Worm (Caenorhabditis elegans) whole organism, L1 larva: ENCODE measurements around the gene srlf-3.

Experiments used
- C16A3.4 ChIP-seq: fragments of 150-350 bp; optimal IDR thresholded peaks from 2 replicates; lab custom pipeline; 2014; ENCODE audit warnings: missing biosample characterization, missing genetic modification characterization
- F16B12.6 ChIP-seq: fragments of 150-350 bp; optimal IDR thresholded peaks from 2 replicates; lab custom pipeline; 2014; ENCODE audit warnings: missing biosample characterization, missing genetic modification characterization
- alr-1 ChIP-seq: fragments of 200-800 bp; sonication (Bioruptor generic); optimal IDR thresholded peaks from 2 replicates; lab custom pipeline; 2018; ENCODE audit warnings: borderline replicate concordance, mild to moderate bottlenecking, missing genetic modification characterization, missing compliant biosample characterization
- blmp-1 ChIP-seq: fragments of 150-350 bp; optimal IDR thresholded peaks from 2 replicates; lab custom pipeline; 2014; ENCODE audit warnings: missing biosample characterization, missing genetic modification characterization
- ceh-82 ChIP-seq, 3 experiments: fragments of 150-350 bp in 1 of 3; sonication (generic microtip) in 2 of 3; optimal IDR thresholded peaks; 2 replicates each; lab custom pipeline; 2014 to 2017; ENCODE audit warnings: missing biosample characterization in 3 of 3, missing genetic modification characterization in 3 of 3
- ceh-90 ChIP-seq: sonication (generic microtip); optimal IDR thresholded peaks from 2 replicates; lab custom pipeline; 2016; ENCODE audit warnings: missing genetic modification characterization, missing compliant biosample characterization
- ces-1 ChIP-seq: fragments of 150-350 bp; optimal IDR thresholded peaks from 2 replicates; lab custom pipeline; 2014; ENCODE audit warnings: missing biosample characterization, missing genetic modification reagents, missing genetic modification characterization
- dpl-1 ChIP-seq, 3 experiments: fragments of 150-350 bp in 2 of 3; sonication (generic microtip) in 1 of 3; optimal IDR thresholded peaks; 2 replicates each; lab custom pipeline; 2014 to 2017; ENCODE audit warnings: missing biosample characterization in 3 of 3, missing genetic modification characterization in 3 of 3, missing genetic modification reagents in 3 of 3
- dsc-1 ChIP-seq: sonication (generic microtip); optimal IDR thresholded peaks from 2 replicates; lab custom pipeline; 2016; ENCODE audit warnings: mild to moderate bottlenecking, missing genetic modification characterization, missing compliant biosample characterization
- efl-1 ChIP-seq, 4 experiments: fragments of 150-350 bp; optimal IDR thresholded peaks in 3 of 4; peaks in 1 of 4; 1 replicate in 1 of 4; 2 replicates in 3 of 4; lab custom pipeline; 2014; ENCODE audit warnings: missing biosample characterization in 2 of 4, missing genetic modification characterization in 2 of 4, missing genetic modification reagents in 2 of 4
- efl-3 ChIP-seq: fragments of 200-800 bp; sonication (Bioruptor generic); optimal IDR thresholded peaks from 2 replicates; lab custom pipeline; 2018; ENCODE audit warnings: mild to moderate bottlenecking, missing genetic modification characterization, missing compliant biosample characterization
- elt-2 ChIP-seq: sonication (generic microtip); optimal IDR thresholded peaks from 2 replicates; lab custom pipeline; 2016; ENCODE audit warnings: missing genetic modification characterization, mild to moderate bottlenecking, inconsistent platforms, missing compliant biosample characterization, missing genetic modification reagents
- elt-3 ChIP-seq, 6 experiments: fragments of 150-350 bp in 1 of 6; sonication (generic microtip); optimal IDR thresholded peaks; 2 replicates each; lab custom pipeline; 2017 to 2018; ENCODE audit warnings: missing biosample characterization in 6 of 6, missing genetic modification characterization in 6 of 6, inconsistent platforms in 1 of 6
- ets-5 ChIP-seq: fragments of 200-800 bp; sonication (Bioruptor generic); IDR thresholded peaks from 2 replicates; pipeline ENCODE4 v1.3.6; 2022; ENCODE audit warnings: missing genetic modification characterization, missing compliant biosample characterization
- fkh-4 ChIP-seq: sonication (generic microtip); optimal IDR thresholded peaks from 2 replicates; lab custom pipeline; 2016; ENCODE audit warnings: missing compliant biosample characterization, missing genetic modification characterization, borderline replicate concordance
- fkh-8 ChIP-seq: sonication (generic microtip); optimal IDR thresholded peaks from 2 replicates; lab custom pipeline; 2016; ENCODE audit warnings: mild to moderate bottlenecking, missing genetic modification characterization, missing compliant biosample characterization
- fos-1 ChIP-seq: fragments of 150-350 bp; optimal IDR thresholded peaks from 2 replicates; lab custom pipeline; 2014; ENCODE audit warnings: missing biosample characterization, missing genetic modification characterization
- grh-1 ChIP-seq: fragments of 200-800 bp; sonication (Bioruptor generic); IDR thresholded peaks from 2 replicates; pipeline ENCODE4 v1.3.6; 2022; ENCODE audit warnings: missing genetic modification reagents, missing genetic modification characterization, missing compliant biosample characterization
- hpl-2 ChIP-seq: fragments of 150-350 bp; optimal IDR thresholded peaks from 2 replicates; lab custom pipeline; 2014; ENCODE audit warnings: missing biosample characterization, missing genetic modification reagents, missing genetic modification characterization
- jun-1 ChIP-seq: fragments of 150-350 bp; optimal IDR thresholded peaks from 2 replicates; lab custom pipeline; 2014; ENCODE audit warnings: missing biosample characterization, missing genetic modification reagents, missing genetic modification characterization
- lin-14 ChIP-seq: fragments of 200-800 bp; sonication (Bioruptor generic); optimal IDR thresholded peaks from 2 replicates; lab custom pipeline; 2018; ENCODE audit warnings: mild to moderate bottlenecking, missing genetic modification characterization, moderate library complexity, missing compliant biosample characterization
- lin-35 ChIP-seq, 2 experiments: fragments of 150-350 bp; optimal IDR thresholded peaks; 2 replicates each; lab custom pipeline; 2014; ENCODE audit warnings: missing biosample characterization in 2 of 2, missing genetic modification characterization in 2 of 2, missing genetic modification reagents in 2 of 2
- lin-39 ChIP-seq: fragments of 150-350 bp; optimal IDR thresholded peaks from 2 replicates; lab custom pipeline; 2014; ENCODE audit warnings: missing biosample characterization, missing genetic modification reagents, missing genetic modification characterization
- lir-3 ChIP-seq: sonication (generic microtip); optimal IDR thresholded peaks from 2 replicates; lab custom pipeline; 2016; ENCODE audit warnings: mild to moderate bottlenecking, missing genetic modification characterization, moderate library complexity, missing compliant biosample characterization; ENCODE audit not compliant: poor library complexity
- mab-9 ChIP-seq: fragments of 200-800 bp; sonication (Bioruptor generic); IDR thresholded peaks from 2 replicates; pipeline ENCODE4 v1.3.6; 2022; ENCODE audit warnings: missing genetic modification reagents, missing genetic modification characterization, missing compliant biosample characterization
- mdl-1 ChIP-seq, 2 experiments: fragments of 150-350 bp; optimal IDR thresholded peaks; 2 replicates each; lab custom pipeline; 2014 to 2017; ENCODE audit warnings: missing biosample characterization in 2 of 2, missing genetic modification characterization in 2 of 2, inconsistent platforms in 1 of 2
- mef-2 ChIP-seq: fragments of 150-350 bp; optimal IDR thresholded peaks from 2 replicates; lab custom pipeline; 2014; ENCODE audit warnings: missing biosample characterization, missing genetic modification characterization
- mep-1 ChIP-seq: fragments of 150-350 bp; optimal IDR thresholded peaks from 2 replicates; lab custom pipeline; 2014; ENCODE audit warnings: missing biosample characterization, missing genetic modification characterization
- nhr-19 ChIP-seq: fragments of 200-800 bp; sonication (Bioruptor generic); conservative IDR thresholded peaks from 2 replicates; pipeline ENCODE4 v1.3.6; 2022; ENCODE audit warnings: missing genetic modification characterization, missing compliant biosample characterization
- nhr-20 ChIP-seq: sonication (generic microtip); optimal IDR thresholded peaks from 2 replicates; lab custom pipeline; 2016; ENCODE audit warnings: mild to moderate bottlenecking, missing genetic modification characterization, missing compliant biosample characterization
- nhr-47 ChIP-seq: sonication (generic microtip); optimal IDR thresholded peaks from 2 replicates; lab custom pipeline; 2016; ENCODE audit warnings: mild to moderate bottlenecking, missing genetic modification characterization, moderate library complexity, missing compliant biosample characterization
- nhr-71 ChIP-seq: sonication (generic microtip); optimal IDR thresholded peaks from 2 replicates; lab custom pipeline; 2016; ENCODE audit warnings: mild to moderate bottlenecking, missing genetic modification characterization, moderate library complexity, missing compliant biosample characterization
- nhr-76 ChIP-seq: sonication (generic microtip); optimal IDR thresholded peaks from 2 replicates; lab custom pipeline; 2017; ENCODE audit warnings: missing biosample characterization, missing genetic modification characterization
- nhr-85 ChIP-seq: sonication (generic microtip); peaks from one replicate; lab custom pipeline; 2016; ENCODE audit warnings: missing genetic modification characterization, inconsistent platforms, missing compliant biosample characterization
- nhr-90 ChIP-seq: sonication (generic microtip); optimal IDR thresholded peaks from 2 replicates; lab custom pipeline; 2016; ENCODE audit warnings: mild to moderate bottlenecking, missing genetic modification characterization, missing compliant biosample characterization; ENCODE audit not compliant: poor library complexity
- pax-3 ChIP-seq: fragments of 200-800 bp; sonication (Bioruptor generic); optimal IDR thresholded peaks from 2 replicates; lab custom pipeline; 2018; ENCODE audit warnings: mild to moderate bottlenecking, missing genetic modification characterization, moderate library complexity, missing compliant biosample characterization
- pqm-1 ChIP-seq: sonication (generic microtip); optimal IDR thresholded peaks from 3 replicates; lab custom pipeline; 2017; ENCODE audit warnings: missing biosample characterization, missing genetic modification characterization
- snu-23 ChIP-seq: sonication (generic microtip); optimal IDR thresholded peaks from 2 replicates; lab custom pipeline; 2016; ENCODE audit warnings: missing genetic modification characterization, missing compliant biosample characterization
- sox-4 ChIP-seq: sonication (generic microtip); optimal IDR thresholded peaks from 2 replicates; lab custom pipeline; 2016; ENCODE audit warnings: missing genetic modification characterization, missing compliant biosample characterization
- sptf-1 ChIP-seq: fragments of 150-350 bp; optimal IDR thresholded peaks from 2 replicates; lab custom pipeline; 2014; ENCODE audit warnings: missing biosample characterization, missing genetic modification characterization
- sup-37 ChIP-seq: fragments of 200-800 bp; sonication (Bioruptor generic); optimal IDR thresholded peaks from 2 replicates; lab custom pipeline; 2018; ENCODE audit warnings: mild to moderate bottlenecking, missing genetic modification characterization, missing compliant biosample characterization
- swsn-7 ChIP-seq: sonication (generic microtip); optimal IDR thresholded peaks from 2 replicates; lab custom pipeline; 2016; ENCODE audit warnings: missing genetic modification characterization, missing compliant biosample characterization
- unc-130 ChIP-seq: fragments of 150-350 bp; optimal IDR thresholded peaks from 2 replicates; lab custom pipeline; 2017; ENCODE audit warnings: missing biosample characterization, missing genetic modification characterization, inconsistent platforms
- unc-62 ChIP-seq: fragments of 150-350 bp; optimal IDR thresholded peaks from 2 replicates; lab custom pipeline; 2014; ENCODE audit warnings: missing biosample characterization, missing genetic modification reagents, missing genetic modification characterization
- unc-98 ChIP-seq: fragments of 200-800 bp; sonication (Bioruptor generic); IDR thresholded peaks from 2 replicates; pipeline ENCODE4 v1.3.6; 2022; ENCODE audit warnings: missing genetic modification characterization, missing compliant biosample characterization
- xbp-1 ChIP-seq: sonication (generic microtip); optimal IDR thresholded peaks from 2 replicates; lab custom pipeline; 2016; ENCODE audit warnings: missing genetic modification characterization, missing compliant biosample characterization
- ztf-4 ChIP-seq: fragments of 150-350 bp; optimal IDR thresholded peaks from 2 replicates; lab custom pipeline; 2014; ENCODE audit warnings: missing biosample characterization, missing genetic modification characterization

The srlf-3 gene

DNA sequence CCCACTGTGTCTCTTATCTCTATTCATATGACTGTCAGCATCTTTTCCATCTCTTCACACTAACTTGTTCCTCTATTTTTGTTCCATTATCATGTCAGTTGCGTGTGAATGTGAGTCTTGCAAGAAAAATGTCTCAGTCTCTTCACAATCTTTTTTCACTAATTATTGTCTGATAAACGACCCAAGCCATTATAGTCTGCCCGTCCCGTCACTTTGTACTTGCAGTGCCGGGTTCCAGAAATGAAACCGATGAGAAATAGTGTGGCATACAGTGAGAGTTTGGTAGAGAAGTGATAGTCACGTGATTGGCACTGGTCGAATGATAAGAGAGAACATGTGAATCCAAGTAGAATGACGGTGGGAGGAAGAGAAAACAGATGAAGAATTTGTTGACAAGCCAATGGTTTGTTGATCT, 40.3 kb downstream of the srlf-3 start (continued):
- TF ChIP-seq unc-130 (tag; lab: Kevin White, UChicago) = peak; percentile 83
- TF ChIP-seq unc-62 (GFP tag; lab: Kevin White, UChicago) = no peak
- TF ChIP-seq blmp-1 (tag; lab: Kevin White, UChicago) = peak; percentile 85
- TF ChIP-seq sox-4 = peak; percentile 6
- TF ChIP-seq ets-5 (GFP tag; lab: Robert Waterston, UW) = no peak
- TF ChIP-seq swsn-7 = peak; percentile 64
- TF ChIP-seq fkh-4 = no peak
- TF ChIP-seq ceh-82 (tag; optimal IDR thresholded peaks at IDR 0.05; lab: Kevin White, UChicago) = peak in 1 of 3 experiments; percentile 5
- peak; percentile 69 for TF ChIP-seq mef-2
- peak; percentile 75 for TF ChIP-seq hpl-2 (GFP tag; lab: Kevin White, UChicago)
- peak; percentile 100 for TF ChIP-seq elt-2 (tag; lab: Kevin White, UChicago)
- TF ChIP-seq ces-1 (GFP tag; lab: Kevin White, UChicago) = no peak
- no peak for TF ChIP-seq fos-1
- TF ChIP-seq mdl-1 (tag; optimal IDR thresholded peaks at IDR 0.05; lab: Kevin White, UChicago) = peak in 1 of 2 experiments; percentile 95

DNA sequence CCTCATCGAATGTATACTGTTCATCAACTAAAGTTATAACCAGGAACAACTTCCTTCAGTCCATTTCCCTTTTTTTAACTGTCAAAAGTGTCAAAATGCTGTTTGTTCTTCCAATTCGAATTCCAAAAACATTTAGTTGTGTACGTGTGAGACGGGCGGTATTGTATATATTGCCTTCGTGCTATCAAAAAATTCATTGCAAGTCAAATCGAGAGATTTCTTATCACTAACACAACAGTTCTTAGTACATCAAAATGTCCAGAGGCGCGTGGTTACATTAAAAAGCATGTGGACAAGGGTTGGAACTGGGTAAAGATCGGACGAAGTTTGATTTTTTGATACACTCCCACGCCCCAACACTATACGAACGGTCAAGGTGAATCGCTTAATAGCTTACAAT, 41.1 kb downstream of the srlf-3 start:
- no peak for TF ChIP-seq mef-2
- peak; percentile 75 for TF ChIP-seq blmp-1 (tag; lab: Kevin White, UChicago)
- TF ChIP-seq fos-1 = no peak
- TF ChIP-seq lir-3 (tag; lab: Kevin White, UChicago) = no peak
- no peak for TF ChIP-seq F16B12.6
- peak; percentile 72 for TF ChIP-seq unc-130 (tag; lab: Kevin White, UChicago)
- peak in 3 of 6 experiments; percentile 29 to 76 (median 68) for TF ChIP-seq elt-3 (tag; optimal IDR thresholded peaks at IDR 0.05; lab: Kevin White, UChicago)
- TF ChIP-seq lin-14 (GFP tag; lab: Kevin White, UChicago) = peak; percentile 65
- peak; percentile 63 for TF ChIP-seq nhr-19 (GFP tag; lab: Robert Waterston, UW)
- TF ChIP-seq grh-1 (GFP tag; lab: Robert Waterston, UW) = peak; percentile 39; the same call in 1 of the 2 replicates
- no peak for TF ChIP-seq C16A3.4 (tag; lab: Kevin White, UChicago)
- TF ChIP-seq mep-1 (tag; lab: Kevin White, UChicago) = no peak
- no peak for TF ChIP-seq efl-1 (optimal IDR thresholded peaks at IDR 0.05; lab: Kevin White, UChicago)
- TF ChIP-seq efl-1 (GFP tag; optimal IDR thresholded peaks at IDR 0.05 in 1 of 2; lab: Kevin White, UChicago) = peak in 1 of 2 experiments; percentile 94
- TF ChIP-seq dsc-1 (tag; lab: Kevin White, UChicago) = no peak
- TF ChIP-seq sox-4 = no peak
- no peak for TF ChIP-seq sup-37 (GFP tag; lab: Kevin White, UChicago)
- TF ChIP-seq snu-23 (GFP tag; lab: Kevin White, UChicago) = peak; percentile 11
- TF ChIP-seq ztf-4 = peak; percentile 32
- TF ChIP-seq dpl-1 (GFP tag; optimal IDR thresholded peaks at IDR 0.05; lab: Kevin White, UChicago) = no peak
- no peak for TF ChIP-seq unc-98 (GFP tag; lab: Robert Waterston, UW)
- peak; percentile 5 for TF ChIP-seq nhr-85 (tag; lab: Kevin White, UChicago)
- no peak for TF ChIP-seq xbp-1 (tag; lab: Kevin White, UChicago)
- TF ChIP-seq mdl-1 (tag; optimal IDR thresholded peaks at IDR 0.05; lab: Kevin White, UChicago) = peak in 1 of 2 experiments; percentile 87
- no peak for TF ChIP-seq lin-39 (tag; lab: Kevin White, UChicago)
- no peak for TF ChIP-seq pqm-1 (tag; lab: Kevin White, UChicago)
- TF ChIP-seq jun-1 (tag; lab: Kevin White, UChicago) = peak; percentile 31
- TF ChIP-seq mab-9 (GFP tag; lab: Robert Waterston, UW) = no peak
- TF ChIP-seq nhr-20 (tag; lab: Kevin White, UChicago) = peak; percentile 72
- TF ChIP-seq nhr-47 (tag; lab: Kevin White, UChicago) = peak; percentile 1
- no peak for TF ChIP-seq nhr-76 (tag; lab: Kevin White, UChicago)
- peak; percentile 62 for TF ChIP-seq nhr-90
- TF ChIP-seq nhr-71 (tag; lab: Kevin White, UChicago) = peak; percentile 55
- no peak for TF ChIP-seq sptf-1
- peak in 1 of 2 experiments; percentile 46 for TF ChIP-seq lin-35 (GFP tag; optimal IDR thresholded peaks at IDR 0.05; lab: Kevin White, UChicago)
- TF ChIP-seq alr-1 (tag; lab: Kevin White, UChicago) = no peak
- TF ChIP-seq elt-2 (tag; lab: Kevin White, UChicago) = peak; percentile 89
- TF ChIP-seq pax-3 (tag; lab: Kevin White, UChicago) = no peak
- TF ChIP-seq efl-3 (GFP tag; lab: Kevin White, UChicago) = no peak
- no peak for TF ChIP-seq fkh-8 (tag; lab: Kevin White, UChicago)
- no peak for TF ChIP-seq ceh-90
